Worm (Caenorhabditis elegans) whole organism, L1 larva: ENCODE results near the gene B0198.3.
A peak's percentile ranks its signal among the peaks of the same experiment; 100 is the strongest.

ENCODE experiments used
- F16B12.6 ChIP-seq: fragments of 150-350 bp; optimal IDR thresholded peaks from 2 replicates; lab custom pipeline; 2014; ENCODE audit warnings: missing biosample characterization, missing genetic modification characterization
- Y116A8C.19 ChIP-seq: sonication (generic microtip); optimal IDR thresholded peaks from 2 replicates; lab custom pipeline; 2016; ENCODE audit warnings: missing compliant biosample characterization, missing genetic modification characterization, borderline replicate concordance
- ceh-63 ChIP-seq: fragments of 200-800 bp; sonication (Bioruptor generic); optimal IDR thresholded peaks from 2 replicates; lab custom pipeline; 2018; ENCODE audit warnings: mild to moderate bottlenecking, missing genetic modification characterization, missing compliant biosample characterization
- ceh-8 ChIP-seq: fragments of 200-800 bp; sonication (Bioruptor generic); optimal IDR thresholded peaks from 2 replicates; lab custom pipeline; 2018; ENCODE audit warnings: mild to moderate bottlenecking, missing genetic modification characterization, moderate library complexity, missing compliant biosample characterization
- ceh-82 ChIP-seq, 3 experiments: fragments of 150-350 bp in 1 of 3; sonication (generic microtip) in 2 of 3; optimal IDR thresholded peaks; 2 replicates each; lab custom pipeline; 2014 to 2017; ENCODE audit warnings: missing biosample characterization in 3 of 3, missing genetic modification characterization in 3 of 3
- ceh-88 ChIP-seq: fragments of 200-800 bp; sonication (Bioruptor generic); IDR thresholded peaks from 2 replicates; pipeline ENCODE4 v1.3.6; 2022; ENCODE audit warnings: missing genetic modification characterization, missing compliant biosample characterization
- ceh-90 ChIP-seq: sonication (generic microtip); optimal IDR thresholded peaks from 2 replicates; lab custom pipeline; 2016; ENCODE audit warnings: missing genetic modification characterization, missing compliant biosample characterization
- dpl-1 ChIP-seq, 3 experiments: fragments of 150-350 bp in 2 of 3; sonication (generic microtip) in 1 of 3; optimal IDR thresholded peaks; 2 replicates each; lab custom pipeline; 2014 to 2017; ENCODE audit warnings: missing biosample characterization in 3 of 3, missing genetic modification characterization in 3 of 3, missing genetic modification reagents in 3 of 3
- dsc-1 ChIP-seq: sonication (generic microtip); optimal IDR thresholded peaks from 2 replicates; lab custom pipeline; 2016; ENCODE audit warnings: mild to moderate bottlenecking, missing genetic modification characterization, missing compliant biosample characterization
- efl-1 ChIP-seq, 4 experiments: fragments of 150-350 bp; optimal IDR thresholded peaks in 3 of 4; peaks in 1 of 4; 1 replicate in 1 of 4; 2 replicates in 3 of 4; lab custom pipeline; 2014; ENCODE audit warnings: missing biosample characterization in 2 of 4, missing genetic modification characterization in 2 of 4, missing genetic modification reagents in 2 of 4
- elt-3 ChIP-seq, 6 experiments: fragments of 150-350 bp in 1 of 6; sonication (generic microtip); optimal IDR thresholded peaks; 2 replicates each; lab custom pipeline; 2017 to 2018; ENCODE audit warnings: missing biosample characterization in 6 of 6, missing genetic modification characterization in 6 of 6, inconsistent platforms in 1 of 6
- fkh-10 ChIP-seq: sonication (generic microtip); optimal IDR thresholded peaks from 2 replicates; lab custom pipeline; 2017; ENCODE audit warnings: missing biosample characterization, missing genetic modification reagents, missing genetic modification characterization
- fkh-4 ChIP-seq: sonication (generic microtip); optimal IDR thresholded peaks from 2 replicates; lab custom pipeline; 2016; ENCODE audit warnings: missing compliant biosample characterization, missing genetic modification characterization, borderline replicate concordance
- fkh-8 ChIP-seq: sonication (generic microtip); optimal IDR thresholded peaks from 2 replicates; lab custom pipeline; 2016; ENCODE audit warnings: mild to moderate bottlenecking, missing genetic modification characterization, missing compliant biosample characterization
- fos-1 ChIP-seq: fragments of 150-350 bp; optimal IDR thresholded peaks from 2 replicates; lab custom pipeline; 2014; ENCODE audit warnings: missing biosample characterization, missing genetic modification characterization
- grh-1 ChIP-seq: fragments of 200-800 bp; sonication (Bioruptor generic); IDR thresholded peaks from 2 replicates; pipeline ENCODE4 v1.3.6; 2022; ENCODE audit warnings: missing genetic modification reagents, missing genetic modification characterization, missing compliant biosample characterization
- hlh-17 ChIP-seq: fragments of 200-800 bp; sonication (Bioruptor generic); optimal IDR thresholded peaks from 2 replicates; lab custom pipeline; 2018; ENCODE audit warnings: missing genetic modification characterization, mild to moderate bottlenecking, missing compliant biosample characterization, moderate library complexity, borderline replicate concordance
- hpl-2 ChIP-seq: fragments of 150-350 bp; optimal IDR thresholded peaks from 2 replicates; lab custom pipeline; 2014; ENCODE audit warnings: missing biosample characterization, missing genetic modification reagents, missing genetic modification characterization
- irx-1 ChIP-seq: sonication (generic microtip); optimal IDR thresholded peaks from 2 replicates; lab custom pipeline; 2016; ENCODE audit warnings: missing genetic modification characterization, missing compliant biosample characterization
- lin-14 ChIP-seq: fragments of 200-800 bp; sonication (Bioruptor generic); optimal IDR thresholded peaks from 2 replicates; lab custom pipeline; 2018; ENCODE audit warnings: mild to moderate bottlenecking, missing genetic modification characterization, moderate library complexity, missing compliant biosample characterization
- lsy-2 ChIP-seq, 2 experiments: fragments of 150-350 bp; optimal IDR thresholded peaks; 2 replicates each; lab custom pipeline; 2014; ENCODE audit warnings: missing biosample characterization in 2 of 2, missing genetic modification characterization in 2 of 2
- mef-2 ChIP-seq: fragments of 150-350 bp; optimal IDR thresholded peaks from 2 replicates; lab custom pipeline; 2014; ENCODE audit warnings: missing biosample characterization, missing genetic modification characterization
- mep-1 ChIP-seq: fragments of 150-350 bp; optimal IDR thresholded peaks from 2 replicates; lab custom pipeline; 2014; ENCODE audit warnings: missing biosample characterization, missing genetic modification characterization
- nhr-11 ChIP-seq: fragments of 150-350 bp; optimal IDR thresholded peaks from 2 replicates; lab custom pipeline; 2014; ENCODE audit warnings: missing biosample characterization, missing genetic modification characterization
- nhr-12 ChIP-seq: sonication (generic microtip); optimal IDR thresholded peaks from 2 replicates; lab custom pipeline; 2017; ENCODE audit warnings: missing biosample characterization, missing genetic modification characterization
- nhr-28 ChIP-seq: fragments of 150-350 bp; optimal IDR thresholded peaks from 2 replicates; lab custom pipeline; 2014; ENCODE audit warnings: missing biosample characterization, missing genetic modification characterization
- nhr-47 ChIP-seq: sonication (generic microtip); optimal IDR thresholded peaks from 2 replicates; lab custom pipeline; 2016; ENCODE audit warnings: mild to moderate bottlenecking, missing genetic modification characterization, moderate library complexity, missing compliant biosample characterization
- nhr-71 ChIP-seq: sonication (generic microtip); optimal IDR thresholded peaks from 2 replicates; lab custom pipeline; 2016; ENCODE audit warnings: mild to moderate bottlenecking, missing genetic modification characterization, moderate library complexity, missing compliant biosample characterization
- nhr-76 ChIP-seq: sonication (generic microtip); optimal IDR thresholded peaks from 2 replicates; lab custom pipeline; 2017; ENCODE audit warnings: missing biosample characterization, missing genetic modification characterization
- nhr-77 ChIP-seq: fragments of 150-350 bp; optimal IDR thresholded peaks from 2 replicates; lab custom pipeline; 2014; ENCODE audit warnings: missing biosample characterization, missing genetic modification characterization
- nhr-84 ChIP-seq: sonication (generic microtip); optimal IDR thresholded peaks from 2 replicates; lab custom pipeline; 2017; ENCODE audit warnings: missing biosample characterization, missing genetic modification characterization
- pag-3 ChIP-seq: sonication (generic microtip); optimal IDR thresholded peaks from 2 replicates; lab custom pipeline; 2017; ENCODE audit warnings: missing genetic modification characterization, mild to moderate bottlenecking, missing compliant biosample characterization, antibody characterized with exemption, borderline replicate concordance; ENCODE audit not compliant: insufficient read depth
- skn-1 ChIP-seq: fragments of 150-350 bp; optimal IDR thresholded peaks from 2 replicates; lab custom pipeline; 2014; ENCODE audit warnings: missing biosample characterization, missing genetic modification characterization
- snpc-4 ChIP-seq: fragments of 150-350 bp; optimal IDR thresholded peaks from 2 replicates; lab custom pipeline; 2014; ENCODE audit warnings: missing biosample characterization, missing genetic modification characterization
- snu-23 ChIP-seq: sonication (generic microtip); optimal IDR thresholded peaks from 2 replicates; lab custom pipeline; 2016; ENCODE audit warnings: missing genetic modification characterization, missing compliant biosample characterization
- sox-4 ChIP-seq: sonication (generic microtip); optimal IDR thresholded peaks from 2 replicates; lab custom pipeline; 2016; ENCODE audit warnings: missing genetic modification characterization, missing compliant biosample characterization
- sup-37 ChIP-seq: fragments of 200-800 bp; sonication (Bioruptor generic); optimal IDR thresholded peaks from 2 replicates; lab custom pipeline; 2018; ENCODE audit warnings: mild to moderate bottlenecking, missing genetic modification characterization, missing compliant biosample characterization
- unc-130 ChIP-seq: fragments of 150-350 bp; optimal IDR thresholded peaks from 2 replicates; lab custom pipeline; 2017; ENCODE audit warnings: missing biosample characterization, missing genetic modification characterization, inconsistent platforms
- unc-30 ChIP-seq: sonication (generic microtip); optimal IDR thresholded peaks from 2 replicates; lab custom pipeline; 2017; ENCODE audit warnings: missing biosample characterization, missing genetic modification characterization
- unc-62 ChIP-seq: fragments of 150-350 bp; optimal IDR thresholded peaks from 2 replicates; lab custom pipeline; 2014; ENCODE audit warnings: missing biosample characterization, missing genetic modification reagents, missing genetic modification characterization
- ztf-11 ChIP-seq, 2 experiments: sonication (generic microtip); optimal IDR thresholded peaks; 2 replicates each; lab custom pipeline; 2016 to 2017; ENCODE audit warnings: missing genetic modification characterization in 2 of 2, missing biosample characterization in 1 of 2, missing compliant biosample characterization in 1 of 2

The B0198.3 gene

ce11 chrX:12036114-12036513 lies 20.8 kb downstream of the B0198.3 start:
- TF ChIP-seq Y116A8C.19 (tag; lab: Kevin White, UChicago) (no peak), ceh-63 (GFP tag; lab: Kevin White, UChicago) (no peak), fos-1 (tag; lab: Kevin White, UChicago) (no peak), dsc-1 (tag; lab: Kevin White, UChicago) (peak; percentile 75), unc-62 (GFP tag; lab: Kevin White, UChicago) (no peak)

DNA sequence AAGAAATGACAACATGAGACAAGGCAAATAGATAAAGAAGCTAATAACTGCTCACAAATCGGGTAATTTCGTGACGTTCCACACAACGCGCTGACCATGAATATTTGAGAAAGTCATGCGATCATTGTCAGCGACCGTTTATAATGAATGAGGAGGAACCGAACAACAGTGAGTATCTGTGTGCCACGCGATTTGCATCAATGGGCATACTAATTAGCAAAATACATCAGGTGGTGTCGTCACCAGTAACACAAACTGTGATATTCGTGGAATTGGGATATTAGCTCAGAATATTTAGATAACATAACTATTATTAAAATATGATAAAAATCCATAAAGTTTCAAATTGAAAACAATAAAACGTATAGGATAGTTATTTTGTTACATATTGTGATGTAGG lies 22.2 kb downstream of the B0198.3 start:
- TF ChIP-seq dsc-1 (tag; lab: Kevin White, UChicago), result peak; percentile 88
- TF ChIP-seq nhr-71, result peak; percentile 52
- TF ChIP-seq lsy-2 (tag; optimal IDR thresholded peaks at IDR 0.05; lab: Kevin White, UChicago), result no peak
- no peak for TF ChIP-seq grh-1 (GFP tag; lab: Robert Waterston, UW)
- TF ChIP-seq efl-1 (optimal IDR thresholded peaks at IDR 0.05; lab: Kevin White, UChicago), result no peak
- no peak for TF ChIP-seq efl-1 (GFP tag; optimal IDR thresholded peaks at IDR 0.05 in 1 of 2; lab: Kevin White, UChicago)
- no peak for TF ChIP-seq Y116A8C.19 (tag; lab: Kevin White, UChicago)
- TF ChIP-seq nhr-84 (tag; lab: Kevin White, UChicago), result no peak
- TF ChIP-seq hpl-2 (GFP tag; lab: Kevin White, UChicago), result no peak
- no peak for TF ChIP-seq nhr-12 (tag; lab: Kevin White, UChicago)
- no peak for TF ChIP-seq F16B12.6 (tag; lab: Kevin White, UChicago)
- no peak for TF ChIP-seq nhr-28 (tag; lab: Kevin White, UChicago)
- TF ChIP-seq lin-14 (GFP tag; lab: Kevin White, UChicago), result peak; percentile 40
- no peak for TF ChIP-seq ceh-82 (tag; optimal IDR thresholded peaks at IDR 0.05; lab: Kevin White, UChicago)
- peak in 1 of 2 experiments; percentile 1 for TF ChIP-seq ztf-11 (tag; optimal IDR thresholded peaks at IDR 0.05; lab: Kevin White, UChicago)
- peak; percentile 34 for TF ChIP-seq nhr-47 (tag; lab: Kevin White, UChicago)
- TF ChIP-seq hlh-17, result no peak
- TF ChIP-seq sox-4 (tag; lab: Kevin White, UChicago), result peak; percentile 22
- peak; percentile 76 for TF ChIP-seq fkh-8 (tag; lab: Kevin White, UChicago)
- peak; percentile 73 for TF ChIP-seq ceh-8
- TF ChIP-seq sup-37 (GFP tag; lab: Kevin White, UChicago), result no peak
- no peak for TF ChIP-seq unc-130 (tag; lab: Kevin White, UChicago)
- peak; percentile 7 for TF ChIP-seq fkh-4 (tag; lab: Kevin White, UChicago)

DNA sequence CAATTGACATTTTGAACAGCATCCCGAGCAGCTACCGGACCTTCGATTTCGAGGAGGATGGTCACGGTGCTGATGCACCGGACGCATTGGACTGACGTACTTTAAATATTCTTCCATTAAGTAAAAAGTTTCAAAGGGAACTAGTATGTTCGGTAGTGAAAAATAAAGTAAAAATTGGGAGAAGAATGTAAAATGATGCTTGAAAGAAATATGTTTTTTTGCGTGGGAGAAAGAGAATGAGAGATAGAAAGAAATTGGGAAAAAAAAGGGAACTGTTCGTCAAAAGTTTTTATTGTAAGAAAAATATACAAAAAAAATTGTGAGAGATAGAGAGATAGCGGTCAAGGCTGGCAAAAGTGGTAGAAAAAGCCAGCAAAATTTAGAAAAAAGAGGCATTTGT lies 22.9 kb downstream of the B0198.3 start, which contains the start of gene tsp-20:
Gene tsp-20 (minus strand): TSS at position 101 of the 400 bp plus-strand sequence.
- no peak for TF ChIP-seq fkh-10 (GFP tag; lab: Kevin White, UChicago)
- TF ChIP-seq ceh-88 (GFP tag; lab: Robert Waterston, UW), result no peak
- no peak for TF ChIP-seq snpc-4 (tag; lab: Kevin White, UChicago)
- TF ChIP-seq ceh-82 (tag; optimal IDR thresholded peaks at IDR 0.05; lab: Kevin White, UChicago), result no peak
- TF ChIP-seq nhr-12 (tag; lab: Kevin White, UChicago), result no peak
- TF ChIP-seq dpl-1 (GFP tag; optimal IDR thresholded peaks at IDR 0.05; lab: Kevin White, UChicago), result no peak
- no peak for TF ChIP-seq pag-3
- TF ChIP-seq ceh-90, result no peak
- TF ChIP-seq nhr-11, result no peak
- TF ChIP-seq mep-1 (tag; lab: Kevin White, UChicago), result no peak
- TF ChIP-seq skn-1 (tag; lab: Kevin White, UChicago), result no peak
- TF ChIP-seq irx-1 (tag; lab: Kevin White, UChicago), result no peak
- no peak for TF ChIP-seq nhr-76 (tag; lab: Kevin White, UChicago)
- TF ChIP-seq elt-3 (tag; optimal IDR thresholded peaks at IDR 0.05; lab: Kevin White, UChicago), result no peak
- TF ChIP-seq unc-30 (tag; lab: Kevin White, UChicago), result no peak
- no peak for TF ChIP-seq nhr-77 (tag; lab: Kevin White, UChicago)
- TF ChIP-seq mef-2, result no peak
- no peak for TF ChIP-seq snu-23 (GFP tag; lab: Kevin White, UChicago)
- TF ChIP-seq nhr-71, result no peak
- no peak for TF ChIP-seq unc-130 (tag; lab: Kevin White, UChicago)
